Worm (Caenorhabditis elegans) whole organism, L2 larva: Measurements from ENCODE around the gene C32H11.4.

Source experiments
- F13H6.1 ChIP-seq: sonication (generic microtip); optimal IDR thresholded peaks from 2 replicates; lab custom pipeline; 2016; ENCODE audit warnings: missing genetic modification characterization, missing compliant biosample characterization
- R02D3.7 ChIP-seq: fragments of 150-350 bp; optimal IDR thresholded peaks from 2 replicates; lab custom pipeline; 2014; ENCODE audit warnings: missing biosample characterization, missing genetic modification characterization
- Y55F3AM.14 ChIP-seq: fragments of 200-800 bp; sonication (Bioruptor generic); optimal IDR thresholded peaks from 2 replicates; lab custom pipeline; 2018; ENCODE audit warnings: mild to moderate bottlenecking, missing genetic modification characterization, missing compliant biosample characterization
- ZK546.5 ChIP-seq: sonication (generic microtip); optimal IDR thresholded peaks from 2 replicates; lab custom pipeline; 2017; ENCODE audit warnings: missing biosample characterization, missing genetic modification characterization
- alr-1 ChIP-seq: fragments of 150-350 bp; optimal IDR thresholded peaks from 2 replicates; lab custom pipeline; 2014; ENCODE audit warnings: missing biosample characterization, missing genetic modification characterization
- aly-2 ChIP-seq: fragments of 150-350 bp; optimal IDR thresholded peaks from 2 replicates; lab custom pipeline; 2014; ENCODE audit warnings: missing biosample characterization, missing genetic modification characterization
- blmp-1 ChIP-seq: sonication (generic microtip); optimal IDR thresholded peaks from 2 replicates; lab custom pipeline; 2017; ENCODE audit warnings: missing genetic modification characterization, mild to moderate bottlenecking, missing compliant biosample characterization, antibody characterized with exemption, moderate library complexity; ENCODE audit not compliant: insufficient read depth
- ceh-16 ChIP-seq: fragments of 150-350 bp; optimal IDR thresholded peaks from 2 replicates; lab custom pipeline; 2014; ENCODE audit warnings: missing biosample characterization, missing genetic modification characterization
- crh-2 ChIP-seq: sonication (generic microtip); optimal IDR thresholded peaks from 2 replicates; lab custom pipeline; 2017; ENCODE audit warnings: missing biosample characterization, missing genetic modification characterization
- egl-27 ChIP-seq: sonication (generic microtip); optimal IDR thresholded peaks from 3 replicates; lab custom pipeline; 2017; ENCODE audit warnings: missing biosample characterization, missing genetic modification reagents, missing genetic modification characterization
- elt-3 ChIP-seq: sonication (generic microtip); optimal IDR thresholded peaks from 2 replicates; lab custom pipeline; 2017; ENCODE audit warnings: missing biosample characterization, missing genetic modification characterization
- gmeb-1 ChIP-seq: fragments of 150-350 bp; optimal IDR thresholded peaks from 2 replicates; lab custom pipeline; 2014; ENCODE audit warnings: missing biosample characterization, missing genetic modification characterization
- lin-11 ChIP-seq: fragments of 150-350 bp; sonication (generic microtip); optimal IDR thresholded peaks from 2 replicates; lab custom pipeline; 2014; ENCODE audit warnings: missing biosample characterization, missing genetic modification characterization, inconsistent platforms, mixed read lengths
- lin-13 ChIP-seq: fragments of 150-350 bp; optimal IDR thresholded peaks from 2 replicates; lab custom pipeline; 2014; ENCODE audit warnings: missing biosample characterization, missing genetic modification reagents, missing genetic modification characterization
- lsy-2 ChIP-seq, 2 experiments: fragments of 150-350 bp in 1 of 2; sonication (generic microtip) in 1 of 2; optimal IDR thresholded peaks; 2 replicates each; lab custom pipeline; 2014 to 2017; ENCODE audit warnings: missing biosample characterization in 2 of 2, missing genetic modification characterization in 2 of 2
- mab-5 ChIP-seq: fragments of 150-350 bp; optimal IDR thresholded peaks from 2 replicates; lab custom pipeline; 2014; ENCODE audit warnings: missing biosample characterization, missing genetic modification characterization
- mdl-1 ChIP-seq, 2 experiments: fragments of 150-350 bp in 1 of 2; sonication (generic microtip) in 1 of 2; optimal IDR thresholded peaks; 2 replicates each; lab custom pipeline; 2017; ENCODE audit warnings: missing biosample characterization in 2 of 2, missing genetic modification characterization in 2 of 2
- nhr-10 ChIP-seq: sonication (generic microtip); optimal IDR thresholded peaks from 2 replicates; lab custom pipeline; 2017; ENCODE audit warnings: missing biosample characterization, missing genetic modification characterization
- nhr-11 ChIP-seq: fragments of 150-350 bp; optimal IDR thresholded peaks from 2 replicates; lab custom pipeline; 2014; ENCODE audit warnings: missing biosample characterization, missing genetic modification characterization
- nhr-12 ChIP-seq: fragments of 150-350 bp; optimal IDR thresholded peaks from 2 replicates; lab custom pipeline; 2014; ENCODE audit warnings: missing biosample characterization, missing genetic modification characterization
- nhr-21 ChIP-seq: fragments of 150-350 bp; optimal IDR thresholded peaks from 2 replicates; lab custom pipeline; 2014; ENCODE audit warnings: missing biosample characterization, missing genetic modification characterization
- nhr-23 ChIP-seq: fragments of 150-350 bp; optimal IDR thresholded peaks from 2 replicates; lab custom pipeline; 2014; ENCODE audit warnings: missing biosample characterization, missing genetic modification reagents, missing genetic modification characterization
- nhr-6 ChIP-seq: fragments of 150-350 bp; optimal IDR thresholded peaks from 2 replicates; lab custom pipeline; 2014; ENCODE audit warnings: missing biosample characterization, missing genetic modification characterization
- nhr-77 ChIP-seq: fragments of 150-350 bp; optimal IDR thresholded peaks from 2 replicates; lab custom pipeline; 2014; ENCODE audit warnings: missing biosample characterization, missing genetic modification characterization
- peb-1 ChIP-seq: fragments of 150-350 bp; optimal IDR thresholded peaks from 2 replicates; lab custom pipeline; 2014; ENCODE audit warnings: missing biosample characterization, missing genetic modification characterization
- sem-4 ChIP-seq: fragments of 150-350 bp; optimal IDR thresholded peaks from 2 replicates; lab custom pipeline; 2014; ENCODE audit warnings: missing biosample characterization, missing genetic modification reagents, missing genetic modification characterization
- skn-1 ChIP-seq: sonication (generic microtip); optimal IDR thresholded peaks from 2 replicates; lab custom pipeline; 2017; ENCODE audit warnings: missing biosample characterization, missing genetic modification characterization
- sma-3 ChIP-seq: sonication (generic microtip); optimal IDR thresholded peaks from 2 replicates; lab custom pipeline; 2016; ENCODE audit warnings: missing genetic modification reagents, missing genetic modification characterization, missing compliant biosample characterization
- snpc-4 ChIP-seq: fragments of 150-350 bp; optimal IDR thresholded peaks from 2 replicates; lab custom pipeline; 2014; ENCODE audit warnings: missing biosample characterization, missing genetic modification characterization
- unc-39 ChIP-seq: fragments of 150-350 bp; optimal IDR thresholded peaks from 2 replicates; lab custom pipeline; 2014; ENCODE audit warnings: missing biosample characterization, missing genetic modification characterization
- unc-62 ChIP-seq: fragments of 150-350 bp; optimal IDR thresholded peaks from 2 replicates; lab custom pipeline; 2014; ENCODE audit warnings: missing biosample characterization, missing genetic modification reagents, missing genetic modification characterization
- ztf-4 ChIP-seq: fragments of 150-350 bp; optimal IDR thresholded peaks from 2 replicates; lab custom pipeline; 2014; ENCODE audit warnings: missing biosample characterization, missing genetic modification characterization

C32H11.4 gene

DNA sequence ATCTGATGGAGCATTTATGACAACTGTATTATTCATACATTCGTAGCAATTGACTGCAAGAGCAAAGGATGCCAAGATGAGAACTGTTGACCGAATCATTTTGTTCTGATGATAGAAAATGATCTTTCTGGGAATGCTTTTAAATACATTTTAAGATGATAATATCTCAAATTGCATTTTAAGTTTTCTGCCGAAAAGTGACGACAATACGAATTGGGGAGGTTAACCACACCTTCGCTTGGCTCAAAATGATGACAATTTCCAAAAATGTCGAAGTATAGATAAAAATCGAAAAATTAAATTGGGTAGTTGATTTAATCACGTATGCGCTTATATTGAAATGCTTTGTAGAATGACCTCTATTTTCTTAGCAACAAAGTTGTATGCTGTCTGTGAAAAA lies 20.2 kb downstream of the C32H11.4 start, which contains the start of gene dod-24:
TSS of gene dod-24 (minus strand) at position 101 of the 400 bp plus-strand sequence.
- TF ChIP-seq lin-13 (GFP tag; lab: Kevin White, UChicago): no peak
- no peak for TF ChIP-seq ztf-4 (tag; lab: Kevin White, UChicago)
- no peak for TF ChIP-seq sma-3
- TF ChIP-seq lin-11: no peak
- no peak for TF ChIP-seq gmeb-1 (tag; lab: Kevin White, UChicago)
- TF ChIP-seq nhr-10 (tag; lab: Kevin White, UChicago): no peak
- TF ChIP-seq egl-27 (tag; lab: Kevin White, UChicago): no peak
- TF ChIP-seq crh-2 (tag; lab: Kevin White, UChicago): no peak
- no peak for TF ChIP-seq mab-5 (tag; lab: Kevin White, UChicago)
- TF ChIP-seq unc-39: no peak
- no peak for TF ChIP-seq nhr-6

DNA sequence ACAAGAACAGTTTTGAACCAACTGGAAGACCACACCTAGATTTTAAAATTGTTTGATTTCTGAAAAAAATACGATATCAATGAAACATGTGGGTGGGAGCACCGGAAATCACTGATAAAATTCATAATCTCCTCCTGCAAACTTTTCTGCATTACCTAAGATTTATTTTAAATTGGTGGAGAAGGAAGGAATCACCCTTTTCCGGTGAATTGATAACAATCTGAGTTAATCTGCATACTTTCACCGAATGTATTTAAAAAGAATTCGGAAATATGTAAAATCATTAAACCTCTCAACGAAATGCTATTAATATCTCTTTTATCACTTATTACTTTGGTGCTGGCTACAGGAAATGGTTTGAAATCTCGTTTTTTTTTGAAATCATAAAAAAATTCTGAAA lies 21.6 kb downstream of the C32H11.4 start, which contains the start of gene dct-19:
TSS of gene dct-19 (plus strand) at position 301 of the 400 bp plus-strand sequence.
- TF ChIP-seq ZK546.5: no peak
- TF ChIP-seq unc-62 (GFP tag; lab: Kevin White, UChicago): no peak
- no peak for TF ChIP-seq lsy-2 (tag; optimal IDR thresholded peaks at IDR 0.05; lab: Kevin White, UChicago)
- TF ChIP-seq skn-1: no peak
- no peak for TF ChIP-seq R02D3.7 (tag; lab: Kevin White, UChicago)
- no peak for TF ChIP-seq sem-4 (tag; lab: Kevin White, UChicago)
- no peak for TF ChIP-seq mdl-1 (tag; optimal IDR thresholded peaks at IDR 0.05; lab: Kevin White, UChicago)
- TF ChIP-seq sma-3: no peak
- no peak for TF ChIP-seq nhr-77 (tag; lab: Kevin White, UChicago)
- TF ChIP-seq snpc-4 (tag; lab: Kevin White, UChicago): no peak
- TF ChIP-seq nhr-23 (tag; lab: Kevin White, UChicago): no peak
- TF ChIP-seq ceh-16 (tag; lab: Kevin White, UChicago): no peak
- TF ChIP-seq nhr-12: no peak
- TF ChIP-seq elt-3 (tag; lab: Kevin White, UChicago): no peak
- no peak for TF ChIP-seq peb-1 (tag; lab: Kevin White, UChicago)

DNA sequence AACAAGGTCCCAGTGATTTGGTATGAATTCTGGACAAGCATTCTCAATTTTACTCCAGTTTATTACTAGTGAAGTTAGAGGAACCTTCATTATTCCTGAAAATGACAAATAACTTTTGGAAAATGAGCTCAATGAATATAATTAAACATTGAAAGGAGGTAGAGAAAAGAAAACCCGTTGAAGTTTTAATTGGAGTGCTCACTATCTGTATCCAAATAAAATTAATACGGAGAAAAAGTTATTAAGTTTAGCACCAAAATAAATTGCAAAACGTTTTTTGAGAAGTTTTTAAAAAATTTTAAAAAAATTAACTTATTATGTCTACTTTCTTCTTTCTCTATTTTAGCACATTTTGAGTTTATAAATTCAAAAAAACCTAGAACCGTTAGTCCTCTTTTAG lies 25.4 kb downstream of the C32H11.4 start, which contains the start of gene F55G11.1:
TSS of gene F55G11.1 (minus strand) at position 101 of the 400 bp plus-strand sequence.
- TF ChIP-seq nhr-11 (tag; lab: Kevin White, UChicago): no peak
- no peak for TF ChIP-seq nhr-12
- no peak for TF ChIP-seq alr-1
- TF ChIP-seq ceh-16 (tag; lab: Kevin White, UChicago): no peak
- TF ChIP-seq blmp-1 (tag; lab: Kevin White, UChicago): no peak
- no peak for TF ChIP-seq unc-39
- no peak for TF ChIP-seq sma-3
- no peak for TF ChIP-seq snpc-4 (tag; lab: Kevin White, UChicago)
- no peak for TF ChIP-seq lin-11
- TF ChIP-seq nhr-23 (tag; lab: Kevin White, UChicago): no peak
- no peak for TF ChIP-seq Y55F3AM.14 (GFP tag; lab: Kevin White, UChicago)
- no peak for TF ChIP-seq lsy-2 (tag; optimal IDR thresholded peaks at IDR 0.05; lab: Kevin White, UChicago)

DNA sequence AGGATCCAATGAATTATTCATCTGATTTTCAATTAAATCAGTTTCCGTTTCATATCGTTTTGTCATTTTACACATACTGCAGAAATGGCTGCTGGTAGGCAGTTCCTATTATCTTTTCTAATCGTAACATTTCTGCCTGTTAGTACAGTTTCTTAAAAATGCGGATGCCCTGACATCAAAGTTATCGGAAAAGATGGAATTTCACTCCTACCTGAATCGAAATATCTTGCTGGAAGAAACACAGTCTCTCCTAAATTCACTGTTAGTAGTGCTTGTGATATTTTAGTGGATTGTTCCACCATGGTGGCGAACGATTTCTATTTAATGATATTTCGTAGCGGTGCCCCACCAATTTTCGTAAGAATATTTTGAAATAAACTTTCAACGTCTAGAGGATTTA lies 27.4 kb downstream of the C32H11.4 start, which contains the start of gene F55G11.10:
TSS of gene F55G11.10 (plus strand) at position 301 of the 400 bp plus-strand sequence.
- TF ChIP-seq F13H6.1 (tag; lab: Kevin White, UChicago) (no peak), nhr-21 (tag; lab: Kevin White, UChicago) (no peak), snpc-4 (tag; lab: Kevin White, UChicago) (no peak), lin-13 (GFP tag; lab: Kevin White, UChicago) (no peak)
- TF ChIP-seq, all 48 proteins: peak for 0

DNA sequence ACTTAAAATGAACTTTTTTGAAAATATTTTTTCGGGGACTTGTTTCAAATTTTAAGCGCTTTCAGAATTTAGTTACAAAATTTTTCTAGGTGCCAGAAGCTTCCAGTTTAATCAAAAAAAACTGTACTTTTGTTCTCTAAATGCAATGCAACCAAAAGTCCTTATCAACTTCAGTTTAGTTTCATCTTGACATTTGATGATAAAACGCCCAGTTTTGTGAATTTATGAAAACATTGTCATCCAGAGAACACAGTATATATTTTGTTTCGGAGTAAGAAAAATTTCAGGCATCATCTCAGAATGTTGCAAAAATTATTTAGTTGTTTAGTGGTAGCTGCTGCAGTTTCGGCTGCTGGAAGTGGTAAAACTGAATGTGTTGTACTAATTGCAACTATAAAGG lies 36.7 kb downstream of the C32H11.4 start, which contains the start of gene F55G11.6:
TSS of gene F55G11.6 (plus strand) at position 301 of the 400 bp plus-strand sequence.
- TF ChIP-seq unc-39: no peak

DNA sequence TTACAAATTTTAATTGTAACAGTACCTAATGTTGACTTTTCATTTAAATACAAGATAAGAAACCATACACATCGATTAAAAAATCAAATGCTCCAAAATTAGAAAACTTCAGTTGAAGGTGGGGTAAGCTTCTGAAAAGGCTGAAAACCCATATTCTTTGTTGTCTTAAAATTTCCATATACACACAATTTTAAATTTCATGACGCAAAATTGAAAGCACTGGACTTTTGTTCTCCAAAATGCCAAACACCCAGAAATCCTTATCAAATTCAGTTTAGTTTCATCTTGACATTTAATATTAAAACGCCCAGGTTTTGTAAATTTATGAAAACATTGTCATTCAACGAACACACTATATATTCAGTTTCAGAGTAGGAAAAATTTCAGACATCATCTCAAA lies 39.1 kb downstream of the C32H11.4 start, which contains the start of gene F55G11.7:
TSS of gene F55G11.7 (plus strand) at position 301 of the 400 bp plus-strand sequence.
- TF ChIP-seq aly-2 (tag; lab: Kevin White, UChicago) (no peak), gmeb-1 (tag; lab: Kevin White, UChicago) (no peak), lin-13 (GFP tag; lab: Kevin White, UChicago) (no peak), ZK546.5 (no peak), crh-2 (tag; lab: Kevin White, UChicago) (no peak), ceh-16 (tag; lab: Kevin White, UChicago) (no peak), nhr-6 (no peak)
